Worm (Caenorhabditis elegans): ENCODE measurements around the gene gcy-22.

Gene gcy-22

DNA sequence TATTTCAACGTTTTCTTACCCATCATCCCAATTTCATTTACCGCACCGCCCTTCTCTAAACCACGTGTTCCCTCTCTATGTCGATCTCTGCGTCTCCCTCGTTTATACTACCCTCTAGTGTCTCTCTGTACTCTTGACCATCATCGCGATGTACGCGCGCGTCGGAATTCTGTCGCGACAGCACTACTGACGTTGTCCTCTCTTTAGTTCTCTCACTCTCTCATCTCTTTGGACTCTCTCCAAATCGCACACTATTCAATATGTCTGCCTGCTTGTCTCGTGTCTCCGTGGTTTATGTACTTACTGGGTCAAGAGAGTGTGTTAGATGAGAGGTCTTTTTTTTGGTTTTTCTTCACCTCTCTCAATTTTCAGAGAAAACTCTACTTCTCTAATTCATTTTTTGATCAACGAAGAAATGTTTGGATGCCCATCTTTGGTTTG lies 46.6 kb downstream of the gcy-22 start:
- TF ChIP-seq him-1 (tag; optimal IDR thresholded peaks at IDR 0.05) (peak; percentile 94), dao-5 (tag; optimal IDR thresholded peaks at IDR 0.05) (no peak), W03F9.2 (tag; optimal IDR thresholded peaks at IDR 0.05) (peak; percentile 82)

DNA sequence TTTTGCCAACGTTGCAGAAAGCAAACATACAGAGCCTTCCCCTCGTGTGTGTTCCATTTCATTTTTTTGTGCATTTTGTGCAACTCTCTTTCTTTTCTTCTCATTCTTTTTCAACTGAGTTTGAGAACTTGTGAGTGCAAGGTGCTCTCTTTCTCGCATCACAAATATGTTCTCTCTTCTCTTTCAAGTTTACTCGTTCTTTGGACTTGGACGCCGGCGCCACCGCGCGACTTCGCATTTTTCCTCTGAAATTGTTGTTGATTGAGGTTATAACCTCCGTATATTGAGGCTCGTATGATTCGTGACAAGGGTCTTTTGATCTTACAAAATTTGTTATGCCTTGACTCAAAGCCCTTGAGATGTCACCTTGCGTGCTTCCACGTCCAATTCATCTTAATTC lies 48.1 kb downstream of the gcy-22 start:
- peak; percentile 35 for TF ChIP-seq W03F9.2 (tag; optimal IDR thresholded peaks at IDR 0.05)
- TF ChIP-seq him-1 (tag; optimal IDR thresholded peaks at IDR 0.05), result peak; percentile 40
- no peak for TF ChIP-seq dao-5 (tag; optimal IDR thresholded peaks at IDR 0.05)

DNA sequence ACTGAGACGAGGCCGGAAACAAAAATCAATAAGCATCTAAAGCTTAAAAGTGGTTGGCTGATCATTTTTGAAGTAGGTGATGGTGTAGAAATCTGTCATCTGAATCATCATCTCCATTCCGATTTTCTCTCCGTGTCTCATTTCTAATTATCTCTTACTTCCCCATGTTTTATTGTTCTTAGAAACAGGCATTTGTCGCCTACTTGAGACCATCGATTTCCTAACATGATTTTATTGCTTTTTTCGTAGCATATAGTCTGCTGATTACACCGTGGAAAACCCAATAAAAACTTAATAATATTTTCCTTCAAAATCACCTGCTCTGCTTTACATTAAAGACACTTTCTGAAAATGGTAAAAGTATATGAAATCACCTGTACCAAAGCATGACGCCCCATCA lies 49.6 kb downstream of the gcy-22 start, which contains the start of gene F38A6.4:
TSS of gene F38A6.4 (minus strand) at position 101 of the 400 bp plus-strand sequence.
- no peak for TF ChIP-seq dao-5 (tag; optimal IDR thresholded peaks at IDR 0.05)

DNA sequence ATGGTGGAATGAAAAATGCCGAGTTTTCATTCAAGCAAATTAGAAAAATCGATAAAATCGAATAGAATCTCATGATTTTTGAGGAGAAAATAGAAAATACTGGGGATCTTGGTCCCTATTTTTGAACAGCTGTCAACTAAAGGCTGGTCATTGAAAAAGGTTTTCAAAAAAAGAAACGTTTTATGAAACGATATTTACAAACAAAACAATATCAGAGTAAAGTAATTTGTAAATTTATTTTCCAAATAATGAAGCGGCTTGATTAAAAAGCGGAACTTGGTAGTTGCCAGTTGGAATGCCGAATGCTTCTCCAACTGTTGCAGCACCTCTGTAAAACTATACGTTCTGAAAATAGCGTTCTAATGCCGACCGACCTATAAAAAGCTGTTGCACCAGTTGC lies 51.2 kb downstream of the gcy-22 start, which contains the start of gene F38A6.5:
TSS of gene F38A6.5 (minus strand) at position 101 of the 400 bp plus-strand sequence.
- TF ChIP-seq W03F9.2 (tag; optimal IDR thresholded peaks at IDR 0.05), result no peak

DNA sequence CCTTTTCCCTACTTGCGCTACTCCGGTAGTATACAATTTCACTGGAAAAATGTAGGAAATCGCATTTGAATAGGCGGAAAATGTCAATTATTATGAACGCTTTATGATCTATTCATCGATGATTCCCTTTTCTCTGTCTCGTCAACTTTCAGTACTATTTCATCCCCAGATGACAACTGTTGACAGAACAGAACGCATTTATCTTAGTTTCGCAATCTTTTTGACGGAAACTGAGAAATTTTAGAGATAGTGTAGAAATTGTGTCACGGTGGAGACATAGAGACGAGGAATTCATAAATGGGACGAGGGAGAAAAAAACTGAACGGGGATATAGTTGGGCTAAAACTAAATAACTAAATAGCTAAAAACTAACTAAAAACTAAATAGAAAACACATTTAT lies 53.2 kb downstream of the gcy-22 start:
- TF ChIP-seq dao-5 (tag; optimal IDR thresholded peaks at IDR 0.05), result no peak
- TF ChIP-seq W03F9.2 (tag; optimal IDR thresholded peaks at IDR 0.05), result no peak
- no peak for TF ChIP-seq him-1 (tag; optimal IDR thresholded peaks at IDR 0.05)

DNA sequence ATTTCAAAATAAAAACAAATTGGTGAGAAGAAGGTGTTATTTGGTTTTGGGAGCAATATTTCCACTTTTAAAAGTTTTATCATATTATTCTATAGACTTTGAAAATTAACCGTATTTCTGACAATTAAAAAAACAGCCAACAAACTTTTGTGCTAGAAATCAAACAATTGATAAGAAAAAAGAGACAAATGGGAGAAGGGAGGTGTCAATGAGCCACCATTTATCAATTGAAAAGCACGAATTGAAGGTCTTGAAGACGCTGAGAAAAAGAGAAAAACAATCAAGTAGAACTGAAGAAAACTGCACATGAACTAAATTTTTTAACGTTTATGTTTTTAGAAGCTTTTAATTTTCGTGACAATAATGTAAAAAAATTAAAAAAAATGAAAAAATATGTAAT lies 54.0 kb downstream of the gcy-22 start:
- TF ChIP-seq W03F9.2 (tag; optimal IDR thresholded peaks at IDR 0.05) (peak; percentile 8), him-1 (tag; optimal IDR thresholded peaks at IDR 0.05) (no peak), dao-5 (tag; optimal IDR thresholded peaks at IDR 0.05) (no peak)

All from whole organism, L4/young adult.